Worm (Caenorhabditis elegans): ENCODE data around the gene C54D1.7.

ce11 chrX:7191882-7192281 lies 36.0 kb upstream of the C54D1.7 start, which contains the start of gene C55B6.7:
- TF ChIP-seq nhr-76 (tag; optimal IDR thresholded peaks at IDR 0.05), result no peak
- no peak for TF ChIP-seq flh-1 (GFP tag; optimal IDR thresholded peaks at IDR 0.05)
